Fruit fly (Drosophila melanogaster) whole organism, embryonic: ENCODE data around the gene CG33307.
A peak's percentile ranks its signal among the peaks of the same experiment; 100 is the strongest.

Source experiments
- Antp ChIP-seq: fragments of 200-800 bp; sonication (Bioruptor generic); optimal IDR thresholded peaks from 3 replicates; lab custom pipeline; 2016; ENCODE audit warnings: missing biosample characterization, missing genetic modification characterization
- Asciz ChIP-seq: fragments of 200-800 bp; sonication (Bioruptor generic); optimal IDR thresholded peaks from 2 replicates; lab custom pipeline; 2017; ENCODE audit warnings: missing biosample characterization, mild to moderate bottlenecking, missing genetic modification characterization, missing genetic modification reagents
- Atf3 ChIP-seq: fragments of 200-800 bp; sonication (Bioruptor generic); optimal IDR thresholded peaks from 3 replicates; lab custom pipeline; 2016; ENCODE audit warnings: missing biosample characterization, missing genetic modification characterization
- B-H1 ChIP-seq: fragments of 200-800 bp; sonication (Bioruptor generic); IDR thresholded peaks from 3 replicates; pipeline ENCODE4 v1.3.6; 2022; ENCODE audit warnings: missing biosample characterization, missing genetic modification characterization
- CG1024 ChIP-seq: fragments of 200-800 bp; sonication (Bioruptor generic); IDR thresholded peaks from 2 replicates; pipeline ENCODE4 v1.3.6; 2022; ENCODE audit warnings: missing biosample characterization, missing genetic modification characterization
- CG10654 ChIP-seq: fragments of 200-800 bp; sonication (Bioruptor generic); optimal IDR thresholded peaks from 2 replicates; lab custom pipeline; 2016; ENCODE audit warnings: missing biosample characterization, missing genetic modification characterization
- CG11723 ChIP-seq: fragments of 200-800 bp; sonication (Bioruptor generic); optimal IDR thresholded peaks from 2 replicates; lab custom pipeline; 2017; ENCODE audit warnings: missing biosample characterization, mild to moderate bottlenecking, missing genetic modification characterization
- CG12391 ChIP-seq: fragments of 200-800 bp; sonication (Bioruptor generic); optimal IDR thresholded peaks from 3 replicates; lab custom pipeline; 2018; ENCODE audit warnings: missing biosample characterization, mild to moderate bottlenecking, missing genetic modification characterization, moderate library complexity
- CG13287 ChIP-seq: fragments of 200-800 bp; sonication (Bioruptor generic); IDR thresholded peaks from 2 replicates; pipeline ENCODE4 v1.3.6; 2022; ENCODE audit warnings: missing biosample characterization, missing genetic modification characterization; ENCODE audit not compliant: partially characterized antibody
- CG13424 ChIP-seq: fragments of 200-800 bp; sonication (Bioruptor generic); optimal IDR thresholded peaks from 2 replicates; lab custom pipeline; 2019; ENCODE audit warnings: missing biosample characterization, mild to moderate bottlenecking, missing genetic modification characterization, moderate library complexity
- CG15479 ChIP-seq: fragments of 200-800 bp; sonication (Bioruptor generic); optimal IDR thresholded peaks from 3 replicates; lab custom pipeline; 2019; ENCODE audit warnings: missing biosample characterization, mild to moderate bottlenecking, missing genetic modification characterization, moderate library complexity
- CG15696 ChIP-seq: fragments of 200-800 bp; sonication (Bioruptor generic); optimal IDR thresholded peaks from 2 replicates; lab custom pipeline; 2019; ENCODE audit warnings: missing biosample characterization, mild to moderate bottlenecking, missing genetic modification characterization, moderate library complexity
- CG17186 ChIP-seq: fragments of 200-800 bp; sonication (Bioruptor generic); optimal IDR thresholded peaks from 3 replicates; lab custom pipeline; 2017; ENCODE audit warnings: missing biosample characterization, missing genetic modification reagents, missing genetic modification characterization
- CG2678 ChIP-seq: fragments of 200-800 bp; sonication (Bioruptor generic); optimal IDR thresholded peaks from 3 replicates; lab custom pipeline; 2019; ENCODE audit warnings: missing biosample characterization, mild to moderate bottlenecking, missing genetic modification characterization, moderate library complexity
- CG32767 ChIP-seq: fragments of 200-800 bp; sonication (Bioruptor generic); IDR thresholded peaks from 2 replicates; pipeline ENCODE4 v1.3.6; 2022; ENCODE audit warnings: missing biosample characterization, missing genetic modification characterization
- CG34376 ChIP-seq: fragments of 200-800 bp; sonication (Bioruptor generic); optimal IDR thresholded peaks from 2 replicates; lab custom pipeline; 2018; ENCODE audit warnings: missing biosample characterization, mild to moderate bottlenecking, missing genetic modification characterization
- CG4282 ChIP-seq: fragments of 200-800 bp; sonication (Bioruptor generic); optimal IDR thresholded peaks from 2 replicates; lab custom pipeline; 2016; ENCODE audit warnings: missing biosample characterization, missing genetic modification characterization
- CG4404 ChIP-seq: fragments of 200-800 bp; sonication (Bioruptor generic); IDR thresholded peaks from 2 replicates; pipeline ENCODE4 v1.3.6; 2022; ENCODE audit warnings: missing biosample characterization, missing genetic modification characterization
- CG6272 ChIP-seq: fragments of 200-800 bp; sonication (Bioruptor generic); IDR thresholded peaks from 2 replicates; pipeline ENCODE4 v1.3.6; 2022; ENCODE audit warnings: missing biosample characterization, missing genetic modification characterization
- CG6689 ChIP-seq: fragments of 200-800 bp; sonication (Bioruptor generic); IDR thresholded peaks from 2 replicates; pipeline ENCODE4 v1.3.6; 2022; ENCODE audit warnings: missing biosample characterization, missing genetic modification characterization
- CG7786 ChIP-seq: fragments of 200-800 bp; sonication (Bioruptor generic); optimal IDR thresholded peaks from 2 replicates; lab custom pipeline; 2016; ENCODE audit warnings: missing biosample characterization, missing genetic modification characterization
- CG8765 ChIP-seq: fragments of 200-800 bp; sonication (Bioruptor generic); IDR thresholded peaks from 2 replicates; pipeline ENCODE4 v1.3.6; 2022; ENCODE audit warnings: missing biosample characterization, missing genetic modification characterization
- CG9609 ChIP-seq: fragments of 200-800 bp; sonication (Bioruptor generic); optimal IDR thresholded peaks from 3 replicates; lab custom pipeline; 2016; ENCODE audit warnings: missing biosample characterization, missing genetic modification characterization
- CoRest ChIP-seq: fragments of 200-800 bp; sonication (Bioruptor generic); optimal IDR thresholded peaks from 3 replicates; lab custom pipeline; 2018; ENCODE audit warnings: missing biosample characterization, mild to moderate bottlenecking, missing genetic modification characterization, moderate library complexity
- E2f2 ChIP-seq: fragments of 200-800 bp; sonication (Bioruptor generic); IDR thresholded peaks from 2 replicates; pipeline ENCODE4 v1.3.6; 2022; ENCODE audit warnings: missing biosample characterization, missing genetic modification characterization
- HLH3B ChIP-seq: fragments of 200-800 bp; sonication (Bioruptor generic); IDR thresholded peaks from 2 replicates; pipeline ENCODE4 v1.3.6; 2022; ENCODE audit warnings: missing biosample characterization, missing genetic modification characterization
- Hmx ChIP-seq: fragments of 200-800 bp; sonication (Bioruptor generic); optimal IDR thresholded peaks from 2 replicates; lab custom pipeline; 2016; ENCODE audit warnings: missing biosample characterization, missing genetic modification characterization
- Hr78 ChIP-seq, 2 experiments: fragments of 200-800 bp in 1 of 2; fragments of >200 bp in 1 of 2; sonication (Bioruptor generic) in 1 of 2; optimal IDR thresholded peaks; 2 replicates each; lab custom pipeline; 2017 to 2019; ENCODE audit warnings: missing biosample characterization in 2 of 2, missing genetic modification characterization in 2 of 2, mild to moderate bottlenecking in 1 of 2, moderate library complexity in 1 of 2
- Max ChIP-seq: fragments of 200-800 bp; sonication (Bioruptor generic); optimal IDR thresholded peaks from 2 replicates; lab custom pipeline; 2016; ENCODE audit warnings: missing biosample characterization, mild to moderate bottlenecking, missing genetic modification characterization
- Mes4 ChIP-seq: fragments of 200-800 bp; sonication (Bioruptor generic); optimal IDR thresholded peaks from 2 replicates; lab custom pipeline; 2016; ENCODE audit warnings: missing biosample characterization, missing genetic modification characterization
- Mrtf ChIP-seq: fragments of 200-800 bp; sonication (Bioruptor generic); IDR thresholded peaks from 3 replicates; pipeline ENCODE4 v1.3.6; 2022; ENCODE audit warnings: missing biosample characterization, missing genetic modification characterization
- Opbp ChIP-seq: fragments of 200-800 bp; sonication (Bioruptor generic); IDR thresholded peaks from 3 replicates; pipeline ENCODE4 v1.3.6; 2022; ENCODE audit warnings: missing biosample characterization, missing genetic modification characterization; ENCODE audit not compliant: partially characterized antibody
- Ptx1 ChIP-seq: fragments of 200-800 bp; sonication (Bioruptor generic); IDR thresholded peaks from 2 replicates; pipeline ENCODE4 v1.3.6; 2022; ENCODE audit warnings: missing biosample characterization, missing genetic modification characterization
- Scr ChIP-seq: fragments of 200-800 bp; sonication (Bioruptor generic); IDR thresholded peaks from 2 replicates; pipeline ENCODE4 v1.3.6; 2022; ENCODE audit warnings: missing biosample characterization, missing genetic modification characterization; ENCODE audit not compliant: partially characterized antibody
- Sox100B ChIP-seq: fragments of 200-800 bp; sonication (Bioruptor generic); optimal IDR thresholded peaks from 3 replicates; lab custom pipeline; 2018; ENCODE audit warnings: missing biosample characterization, mild to moderate bottlenecking, missing genetic modification characterization
- cas ChIP-seq: fragments of 200-800 bp; sonication (Bioruptor generic); IDR thresholded peaks from 2 replicates; pipeline ENCODE4 v1.3.6; 2022; ENCODE audit warnings: missing biosample characterization, missing genetic modification characterization
- chm ChIP-seq: fragments of 200-800 bp; sonication (Bioruptor generic); IDR thresholded peaks from 2 replicates; pipeline ENCODE4 v1.3.6; 2022; ENCODE audit warnings: missing biosample characterization, missing genetic modification characterization
- eve ChIP-seq, 2 experiments: fragments of >200 bp; optimal IDR thresholded peaks; 2 replicates each; lab custom pipeline; 2017; ENCODE audit warnings: missing biosample characterization in 2 of 2, missing genetic modification characterization in 2 of 2
- eyg ChIP-seq: fragments of 200-800 bp; sonication (Bioruptor generic); optimal IDR thresholded peaks from 3 replicates; lab custom pipeline; 2016; ENCODE audit warnings: missing biosample characterization, missing genetic modification characterization
- h ChIP-seq: fragments of >200 bp; optimal IDR thresholded peaks from 2 replicates; lab custom pipeline; 2017
- mirr ChIP-seq: fragments of 200-800 bp; sonication (Bioruptor generic); optimal IDR thresholded peaks from 3 replicates; lab custom pipeline; 2018; ENCODE audit warnings: missing biosample characterization, mild to moderate bottlenecking, missing genetic modification characterization
- nau ChIP-seq: fragments of 200-800 bp; sonication (Bioruptor generic); optimal IDR thresholded peaks from 3 replicates; lab custom pipeline; 2017; ENCODE audit warnings: missing biosample characterization, mild to moderate bottlenecking, missing genetic modification characterization, missing genetic modification reagents
- oc ChIP-seq: fragments of 200-800 bp; sonication (Bioruptor generic); optimal IDR thresholded peaks from 2 replicates; lab custom pipeline; 2018; ENCODE audit warnings: missing biosample characterization, mild to moderate bottlenecking, missing genetic modification characterization, moderate library complexity
- prd ChIP-seq, 3 experiments: fragments of >200 bp in 2 of 3; fragments of 200-800 bp in 1 of 3; sonication (Bioruptor generic) in 1 of 3; optimal IDR thresholded peaks in 2 of 3; IDR thresholded peaks in 1 of 3; 2 replicates in 2 of 3; 3 replicates in 1 of 3; pipeline versions ENCODE4 v1.3.6 to Lab custom; 2017 to 2022; ENCODE audit warnings: missing biosample characterization in 1 of 3, missing genetic modification characterization in 1 of 3
- psq ChIP-seq: fragments of 200-800 bp; sonication (Bioruptor generic); optimal IDR thresholded peaks from 2 replicates; lab custom pipeline; 2017; ENCODE audit warnings: missing biosample characterization, missing genetic modification characterization
- sima ChIP-seq: fragments of 200-800 bp; sonication (Bioruptor generic); optimal IDR thresholded peaks from 2 replicates; lab custom pipeline; 2016; ENCODE audit warnings: missing biosample characterization, missing genetic modification characterization
- sr ChIP-seq: fragments of 200-800 bp; sonication (Bioruptor generic); IDR thresholded peaks from 3 replicates; pipeline ENCODE4 v1.3.6; 2022; ENCODE audit warnings: missing biosample characterization, missing genetic modification characterization
- trem ChIP-seq: fragments of 200-800 bp; optimal IDR thresholded peaks from 3 replicates; lab custom pipeline; 2019; ENCODE audit warnings: missing biosample characterization, mild to moderate bottlenecking, missing genetic modification characterization, moderate library complexity
- ttk ChIP-seq: fragments of 200-800 bp; sonication (Bioruptor generic); IDR thresholded peaks from 2 replicates; pipeline ENCODE4 v2.1.2; 2022; ENCODE audit warnings: missing biosample characterization, missing genetic modification characterization
- wek ChIP-seq: fragments of 200-800 bp; sonication (Bioruptor generic); optimal IDR thresholded peaks from 3 replicates; lab custom pipeline; 2018; ENCODE audit warnings: missing biosample characterization, mild to moderate bottlenecking, missing genetic modification characterization, moderate library complexity
- wor ChIP-seq: fragments of 200-800 bp; sonication (Bioruptor generic); IDR thresholded peaks from 2 replicates; pipeline ENCODE4 v1.3.6; 2022; ENCODE audit warnings: missing biosample characterization, missing genetic modification characterization

Gene CG33307

DNA sequence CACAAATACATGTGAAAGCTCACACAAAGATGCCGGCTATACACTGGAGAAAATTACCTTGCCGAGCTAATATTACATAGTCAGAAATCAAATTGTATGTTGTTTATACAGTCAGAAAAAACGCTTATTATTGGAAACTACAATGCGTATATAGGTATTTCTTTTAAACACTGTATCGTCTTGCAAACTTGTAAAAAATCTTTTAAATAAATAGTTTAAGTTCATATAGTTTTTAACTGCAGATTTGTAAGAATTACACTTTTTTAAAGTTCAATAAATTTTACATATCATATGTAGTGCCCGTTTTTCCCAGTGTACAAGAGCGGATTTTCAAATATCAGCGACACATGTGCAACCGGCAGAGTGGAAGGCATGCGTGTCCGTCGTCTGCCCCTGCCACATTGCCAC, 1.6 kb downstream of the CG33307 start (continued):
- TF ChIP-seq CG13287 (GFP tag; lab: Robert Waterston, UW) = no peak
- TF ChIP-seq B-H1 (GFP tag; lab: Robert Waterston, UW) = peak; percentile 63
- TF ChIP-seq E2f2 = peak; percentile 67
- peak; percentile 65 for TF ChIP-seq ttk (GFP tag; lab: Robert Waterston, UW)
- peak; percentile 79 for TF ChIP-seq CG6689 (GFP tag; lab: Robert Waterston, UW)
- TF ChIP-seq sima (GFP tag; lab: Kevin White, UChicago) = no peak
- peak; percentile 60 for TF ChIP-seq CG15696 (tag; lab: Kevin White, UChicago)
- peak; percentile 68 for TF ChIP-seq CG10654 (GFP tag; lab: Kevin White, UChicago)
- TF ChIP-seq Antp = peak; percentile 65
- peak; percentile 84 for TF ChIP-seq CG12391
- no peak; the same call in 1 of the 2 replicates for TF ChIP-seq CG4404 (GFP tag; lab: Robert Waterston, UW)
- no peak for TF ChIP-seq mirr (GFP tag; lab: Kevin White, UChicago)
- no peak for TF ChIP-seq CG8765 (GFP tag; lab: Robert Waterston, UW)
- TF ChIP-seq CG1024 = peak; percentile 66; the same call in 1 of the 2 replicates
- TF ChIP-seq chm (GFP tag; lab: Robert Waterston, UW) = peak; percentile 55; the same call in 1 of the 2 replicates
- TF ChIP-seq sr (GFP tag; lab: Robert Waterston, UW) = no peak
- TF ChIP-seq Max (GFP tag; lab: Kevin White, UChicago) = peak; percentile 91
- peak; percentile 43 for TF ChIP-seq psq (GFP tag; lab: Kevin White, UChicago)
- TF ChIP-seq Scr (GFP tag; lab: Robert Waterston, UW) = no peak
- TF ChIP-seq Opbp (GFP tag; lab: Robert Waterston, UW) = no peak
- TF ChIP-seq CG15479 = no peak
- TF ChIP-seq CG7786 (GFP tag; lab: Kevin White, UChicago) = peak; percentile 58
- TF ChIP-seq CG17186 (GFP tag; lab: Kevin White, UChicago) = no peak
- TF ChIP-seq trem (tag; lab: Kevin White, UChicago) = peak; percentile 69
- TF ChIP-seq CG34376 = no peak
- TF ChIP-seq h (lab: Kevin White, UChicago) = no peak
- peak; percentile 85 for TF ChIP-seq CG2678 (tag; lab: Kevin White, UChicago)
- peak in 1 of 2 experiments; percentile 93 for TF ChIP-seq eve (GFP tag; optimal IDR thresholded peaks at IDR 0.05; lab: Kevin White, UChicago)
- TF ChIP-seq prd (optimal IDR thresholded peaks at IDR 0.05; lab: Kevin White, UChicago) = no peak
- peak; percentile 70 for TF ChIP-seq prd (GFP tag; IDR thresholded peaks at IDR 0.05; lab: Robert Waterston, UW)
- TF ChIP-seq CG32767 = peak; percentile 80
- peak in 1 of 2 experiments; percentile 72 for TF ChIP-seq Hr78 (GFP tag; optimal IDR thresholded peaks at IDR 0.05; lab: Kevin White, UChicago)
- TF ChIP-seq wek (GFP tag; lab: Kevin White, UChicago) = peak; percentile 32
- TF ChIP-seq CG4282 = no peak
- peak; percentile 94 for TF ChIP-seq CoRest
- peak; percentile 79 for TF ChIP-seq wor
- peak; percentile 65 for TF ChIP-seq eyg
- peak; percentile 77 for TF ChIP-seq nau (GFP tag; lab: Kevin White, UChicago)
- TF ChIP-seq CG9609 (GFP tag; lab: Kevin White, UChicago) = peak; percentile 71
- peak; percentile 4 for TF ChIP-seq Atf3 (GFP tag; lab: Kevin White, UChicago)
- TF ChIP-seq Ptx1 (GFP tag; lab: Robert Waterston, UW) = peak; percentile 80
- TF ChIP-seq CG6272 = peak; percentile 8; the same call in 1 of the 2 replicates
- peak; percentile 84 for TF ChIP-seq HLH3B
- TF ChIP-seq Sox100B (GFP tag; lab: Kevin White, UChicago) = peak; percentile 85
- peak; percentile 70 for TF ChIP-seq Mes4 (GFP tag; lab: Kevin White, UChicago)
- TF ChIP-seq Mrtf (GFP tag; lab: Robert Waterston, UW) = peak; percentile 44; the same call in 1 of the 3 replicates
- TF ChIP-seq CG13424 (tag; lab: Kevin White, UChicago) = peak; percentile 83
- TF ChIP-seq oc (tag; lab: Kevin White, UChicago) = peak; percentile 87
- peak; percentile 76 for TF ChIP-seq Asciz
- TF ChIP-seq CG11723 (GFP tag; lab: Kevin White, UChicago) = peak; percentile 58
- TF ChIP-seq Hmx (GFP tag; lab: Kevin White, UChicago) = peak; percentile 66
- no peak for TF ChIP-seq cas
